Worm (Caenorhabditis elegans) whole organism, dauer: ENCODE measurements around the gene pcyt-2.2.

ENCODE experiments used
- unc-62 ChIP-seq: sonication (generic microtip); optimal IDR thresholded peaks from 2 replicates; lab custom pipeline; 2017; ENCODE audit warnings: missing biosample characterization, missing genetic modification reagents, missing genetic modification characterization

pcyt-2.2 gene

ce11 chrX:7901840-7902239 is 17.7 kb downstream of the pcyt-2.2 start:
- TF ChIP-seq unc-62: no peak

DNA sequence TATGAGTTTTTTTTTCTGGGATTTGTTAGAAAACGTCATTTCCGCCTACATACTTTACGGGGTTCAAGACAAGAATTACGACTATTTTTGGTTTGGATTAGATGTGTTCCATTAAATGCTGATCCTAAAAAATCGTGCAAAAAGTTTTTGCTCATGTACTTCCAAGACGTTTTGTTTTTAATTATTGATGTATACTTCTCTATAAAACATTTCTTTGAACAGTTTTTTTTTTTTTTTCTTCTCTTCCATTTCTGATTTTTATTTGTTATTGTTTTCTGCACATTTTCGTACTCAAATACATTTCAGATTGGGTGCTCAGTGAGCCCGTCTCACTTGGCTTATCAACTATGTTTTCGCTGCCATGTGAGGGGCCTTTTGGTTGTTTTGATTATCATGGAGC is 18.9 kb downstream of the pcyt-2.2 start, which contains the start of gene C39D10.11:
Gene C39D10.11, plus strand, starts transcription at position 301 of the 400 bp plus-strand sequence.
- TF ChIP-seq unc-62: no peak

ce11 chrX:7906430-7907014 is 22.4 kb downstream of the pcyt-2.2 start, which contains the start of gene C39D10.1:
Gene C39D10.1, plus strand, starts transcription at chrX:7906964.
- no peak for TF ChIP-seq unc-62

DNA sequence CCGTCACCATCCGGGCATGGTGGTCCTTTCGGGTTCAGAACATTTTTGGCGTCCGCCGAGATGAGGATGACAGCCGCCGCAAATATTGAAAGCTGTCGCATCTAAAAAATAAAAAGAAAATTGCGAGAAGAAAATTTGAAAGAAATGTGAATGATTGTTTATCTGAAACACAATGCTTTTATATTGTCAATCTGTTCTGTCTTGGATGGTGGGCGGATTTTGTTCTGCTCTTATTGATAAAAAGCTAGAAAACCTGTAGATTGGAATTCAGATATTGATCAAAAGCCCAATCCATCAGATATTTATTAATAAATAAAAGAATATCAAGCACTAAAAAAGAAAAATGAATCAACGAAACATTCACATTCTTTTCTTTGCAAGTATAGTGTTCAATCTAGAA is 29.7 kb downstream of the pcyt-2.2 start, which contains the start of gene C39D10.7:
Gene C39D10.7, minus strand, starts transcription at position 101 of the 400 bp plus-strand sequence.
- no peak for TF ChIP-seq unc-62

DNA sequence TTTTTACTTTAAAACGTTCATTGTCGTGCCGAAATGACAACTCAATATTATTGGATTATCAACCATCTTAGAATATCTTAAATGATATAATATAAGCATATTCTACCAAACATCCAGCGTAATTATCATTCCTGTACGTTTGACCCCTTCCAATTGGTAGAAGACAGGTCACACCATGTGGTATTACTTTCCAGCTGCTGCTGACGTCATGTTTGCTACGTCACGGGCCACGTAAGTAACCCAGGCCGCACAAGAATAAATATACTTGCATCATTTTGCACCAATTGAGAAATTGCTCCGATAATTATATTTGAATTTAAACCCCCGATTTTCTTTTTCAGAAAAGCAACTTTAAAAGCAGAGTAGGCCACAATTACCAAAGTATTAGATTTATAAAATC is 31.5 kb downstream of the pcyt-2.2 start:
- no peak for TF ChIP-seq unc-62

- no peak for TF ChIP-seq unc-62
These were observed 32.0 kb downstream of the pcyt-2.2 start for ce11 chrX:7916076-7916475.

DNA sequence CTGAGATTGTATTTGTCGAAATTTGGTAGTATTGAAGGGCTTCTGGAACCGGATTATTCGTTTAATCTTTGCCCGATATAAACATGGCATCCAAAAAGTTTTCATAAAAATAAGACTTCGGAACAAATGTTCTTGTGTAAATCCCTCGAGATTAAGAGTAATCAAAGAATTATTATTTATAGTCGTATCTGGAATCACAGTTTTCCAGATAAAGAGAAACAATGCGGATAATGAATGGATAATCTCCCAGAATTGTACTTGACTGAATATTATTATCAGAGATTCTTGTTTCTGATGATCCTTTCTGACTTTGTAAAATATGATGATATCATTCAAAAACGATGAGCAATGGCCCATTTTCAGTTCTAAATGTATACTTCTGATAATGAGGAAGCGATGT is 37.0 kb downstream of the pcyt-2.2 start:
- no peak for TF ChIP-seq unc-62

ce11 chrX:7925134-7925533 is 41.0 kb downstream of the pcyt-2.2 start, which contains the start of gene zig-4:
Gene zig-4, plus strand, starts transcription at chrX:7925434.
- no peak for TF ChIP-seq unc-62

- TF ChIP-seq unc-62: no peak
These were observed 46.4 kb downstream of the pcyt-2.2 start, which contains the start of gene zig-3 for ce11 chrX:7930450-7930849. Gene zig-3, plus strand, starts transcription at chrX:7930750.

ce11 chrX:7932453-7932852 is 48.4 kb downstream of the pcyt-2.2 start:
- no peak for TF ChIP-seq unc-62
